Fruit fly (Drosophila melanogaster) whole organism, pupa: ENCODE measurements around the gene CG6271.

Experiments used
- CG10348 ChIP-seq: fragments of 200-800 bp; sonication (Bioruptor generic); IDR thresholded peaks from 2 replicates; pipeline ENCODE4 v1.3.6; 2022; ENCODE audit warnings: missing biosample characterization, missing genetic modification characterization
- CG12605 ChIP-seq: fragments of 200-800 bp; sonication (Bioruptor generic); IDR thresholded peaks from 2 replicates; pipeline ENCODE4 v1.3.6; 2022; ENCODE audit warnings: missing biosample characterization, missing genetic modification characterization
- CG13204 ChIP-seq: fragments of 200-800 bp; sonication (Bioruptor generic); optimal IDR thresholded peaks from 2 replicates; lab custom pipeline; 2018; ENCODE audit warnings: missing biosample characterization, mild to moderate bottlenecking, missing genetic modification characterization, moderate library complexity
- CG14655 ChIP-seq: fragments of 200-800 bp; sonication (Bioruptor generic); optimal IDR thresholded peaks from 3 replicates; lab custom pipeline; 2017; ENCODE audit warnings: mild to moderate bottlenecking, missing biosample characterization, missing genetic modification reagents, missing genetic modification characterization
- CG15710 ChIP-seq: fragments of 200-800 bp; sonication (Bioruptor generic); optimal IDR thresholded peaks from 2 replicates; lab custom pipeline; 2018; ENCODE audit warnings: missing biosample characterization, mild to moderate bottlenecking, missing genetic modification characterization, moderate library complexity
- CG17806 ChIP-seq: fragments of 200-800 bp; sonication (Bioruptor generic); optimal IDR thresholded peaks from 2 replicates; lab custom pipeline; 2018; ENCODE audit warnings: missing biosample characterization, mild to moderate bottlenecking, missing genetic modification characterization, moderate library complexity
- CG32121 ChIP-seq: fragments of 200-800 bp; sonication (Bioruptor generic); IDR thresholded peaks from 2 replicates; pipeline ENCODE4 v1.3.6; 2022; ENCODE audit warnings: missing biosample characterization, missing genetic modification characterization
- CG34367 ChIP-seq: fragments of 200-800 bp; sonication (Bioruptor generic); optimal IDR thresholded peaks from 2 replicates; lab custom pipeline; 2018; ENCODE audit warnings: missing biosample characterization, mild to moderate bottlenecking, missing genetic modification characterization
- CG4496 ChIP-seq: fragments of 200-800 bp; sonication (Bioruptor generic); IDR thresholded peaks from 3 replicates; pipeline ENCODE4 v1.3.6; 2022; ENCODE audit warnings: missing biosample characterization, missing genetic modification characterization
- CG8159 ChIP-seq: fragments of 200-800 bp; sonication (Bioruptor generic); optimal IDR thresholded peaks from 3 replicates; lab custom pipeline; 2018; ENCODE audit warnings: missing biosample characterization, mild to moderate bottlenecking, missing genetic modification characterization, moderate library complexity
- CG8301 ChIP-seq: fragments of 200-800 bp; sonication (Bioruptor generic); optimal IDR thresholded peaks from 2 replicates; lab custom pipeline; 2018; ENCODE audit warnings: missing biosample characterization, mild to moderate bottlenecking, missing genetic modification characterization
- CG9948 ChIP-seq: fragments of 200-800 bp; sonication (Bioruptor generic); optimal IDR thresholded peaks from 2 replicates; lab custom pipeline; 2018; ENCODE audit warnings: missing biosample characterization, mild to moderate bottlenecking, missing genetic modification characterization, moderate library complexity
- D1 ChIP-seq: fragments of 200-800 bp; sonication (Bioruptor generic); optimal IDR thresholded peaks from 2 replicates; lab custom pipeline; 2018; ENCODE audit warnings: missing biosample characterization, mild to moderate bottlenecking, missing genetic modification characterization, moderate library complexity
- EcR ChIP-seq: fragments of 200-800 bp; sonication (Bioruptor generic); optimal IDR thresholded peaks from 3 replicates; lab custom pipeline; 2019; ENCODE audit warnings: missing biosample characterization, missing genetic modification characterization, mild to moderate bottlenecking, moderate library complexity, missing genetic modification reagents
- Ets98B ChIP-seq: fragments of 200-800 bp; sonication (Bioruptor generic); IDR thresholded peaks from 2 replicates; pipeline ENCODE4 v1.3.6; 2022; ENCODE audit warnings: missing biosample characterization, missing genetic modification characterization
- Pif1A ChIP-seq: fragments of 200-800 bp; sonication (Bioruptor generic); optimal IDR thresholded peaks from 3 replicates; lab custom pipeline; 2016; ENCODE audit warnings: missing biosample characterization, missing genetic modification characterization
- Pif1B ChIP-seq: fragments of 200-800 bp; sonication (Bioruptor generic); optimal IDR thresholded peaks from 3 replicates; lab custom pipeline; 2016; ENCODE audit warnings: missing biosample characterization, missing genetic modification characterization
- Snoo ChIP-seq: fragments of 200-800 bp; sonication (Bioruptor generic); optimal IDR thresholded peaks from 3 replicates; lab custom pipeline; 2017; ENCODE audit warnings: missing biosample characterization, mild to moderate bottlenecking, missing genetic modification characterization, inconsistent platforms
- fd96Ca ChIP-seq: fragments of 200-800 bp; sonication (Bioruptor generic); IDR thresholded peaks from 3 replicates; pipeline ENCODE4 v1.3.6; 2022; ENCODE audit warnings: missing biosample characterization, missing genetic modification characterization
- gl ChIP-seq: fragments of 200-800 bp; sonication (Bioruptor generic); optimal IDR thresholded peaks from 2 replicates; lab custom pipeline; 2018; ENCODE audit warnings: missing biosample characterization, mild to moderate bottlenecking, missing genetic modification characterization
- rn ChIP-seq: fragments of 200-800 bp; sonication (Bioruptor generic); IDR thresholded peaks from 2 replicates; pipeline ENCODE4 v1.3.6; 2022; ENCODE audit warnings: missing biosample characterization, missing genetic modification characterization

The CG6271 gene

DNA sequence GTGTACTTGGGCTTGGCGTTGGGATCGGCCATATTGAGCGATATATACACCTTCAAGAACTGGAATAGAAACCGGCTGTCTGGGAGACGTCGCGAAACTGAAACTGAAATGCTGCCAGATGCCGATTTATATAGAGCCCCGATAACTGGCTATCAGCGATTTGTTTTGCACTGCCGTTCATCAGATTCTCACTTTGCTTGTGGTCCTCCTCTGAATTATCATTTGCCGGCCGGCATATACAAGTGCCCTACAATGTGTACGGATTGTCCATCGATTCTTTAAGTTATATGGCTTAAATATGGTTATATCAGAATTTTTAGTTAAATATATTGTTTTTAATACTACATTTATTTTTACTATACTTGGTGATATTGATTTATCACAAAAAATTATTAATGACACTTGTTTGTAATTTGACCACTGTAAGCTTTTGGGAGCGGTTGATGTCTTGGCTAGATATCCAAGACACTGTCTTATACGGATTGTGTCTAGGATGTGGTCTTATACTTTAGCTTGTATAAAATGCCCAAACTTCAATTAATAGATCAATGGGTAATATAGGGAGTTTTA is 37.4 kb downstream of the CG6271 start, which contains the start of gene CG31075:
Gene CG31075, minus strand, starts transcription at position 106 of the 570 bp plus-strand sequence.
- TF ChIP-seq Ets98B (GFP tag; lab: Robert Waterston, UW): peak; percentile 93
- peak; percentile 73 for TF ChIP-seq CG10348
- TF ChIP-seq CG15710: peak; percentile 85
- peak; percentile 91 for TF ChIP-seq CG32121 (GFP tag; lab: Robert Waterston, UW)
- peak; percentile 93 for TF ChIP-seq Pif1A
- peak; percentile 88 for TF ChIP-seq CG8301 (tag; lab: Kevin White, UChicago)
- TF ChIP-seq CG34367: peak; percentile 68
- TF ChIP-seq gl (tag; lab: Kevin White, UChicago): peak; percentile 73
- TF ChIP-seq CG9948 (tag; lab: Kevin White, UChicago): peak; percentile 87
- TF ChIP-seq Snoo (tag; lab: Kevin White, UChicago): peak; percentile 82
- TF ChIP-seq Pif1B (GFP tag; lab: Kevin White, UChicago): peak; percentile 90
- TF ChIP-seq CG4496 (GFP tag; lab: Robert Waterston, UW): peak; percentile 98
- TF ChIP-seq CG13204 (GFP tag; lab: Kevin White, UChicago): no peak
- TF ChIP-seq CG14655 (GFP tag; lab: Kevin White, UChicago): peak; percentile 86
- TF ChIP-seq CG8159: peak; percentile 94
- TF ChIP-seq D1 (tag; lab: Kevin White, UChicago): peak; percentile 84
- TF ChIP-seq CG17806 (tag; lab: Kevin White, UChicago): peak; percentile 95
- TF ChIP-seq CG12605 (GFP tag; lab: Robert Waterston, UW): peak; percentile 98
- peak; percentile 88 for TF ChIP-seq fd96Ca (GFP tag; lab: Robert Waterston, UW)
- TF ChIP-seq EcR: peak; percentile 60
- TF ChIP-seq rn (GFP tag; lab: Robert Waterston, UW): peak; percentile 77
- TF ChIP-seq, all 21 proteins: peak for 20

DNA sequence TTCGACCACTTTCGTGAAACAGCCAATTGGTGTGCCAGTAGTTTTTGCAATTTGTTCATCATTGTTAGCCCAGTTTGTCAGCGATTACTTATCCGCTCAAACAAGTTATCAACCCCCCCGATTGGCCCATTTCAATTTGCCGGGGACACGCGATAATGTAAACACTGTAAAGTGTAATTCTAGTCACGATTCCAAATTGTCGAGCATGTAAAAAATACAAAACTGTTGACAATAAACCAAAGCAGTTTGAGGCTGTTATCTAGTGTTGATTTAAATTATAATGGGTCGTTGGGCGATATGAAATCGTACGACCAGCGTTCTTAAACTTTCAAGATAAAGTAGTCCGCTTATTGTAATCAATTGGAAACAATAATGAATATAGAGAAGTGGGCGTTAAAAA is 38.5 kb downstream of the CG6271 start:
- no peak for TF ChIP-seq EcR
- TF ChIP-seq rn (GFP tag; lab: Robert Waterston, UW): no peak
- no peak for TF ChIP-seq fd96Ca (GFP tag; lab: Robert Waterston, UW)
- TF ChIP-seq CG13204 (GFP tag; lab: Kevin White, UChicago): no peak
- TF ChIP-seq CG9948 (tag; lab: Kevin White, UChicago): no peak
- no peak for TF ChIP-seq CG8301 (tag; lab: Kevin White, UChicago)
- no peak for TF ChIP-seq CG10348
- no peak for TF ChIP-seq CG8159
- TF ChIP-seq CG32121 (GFP tag; lab: Robert Waterston, UW): no peak
- no peak for TF ChIP-seq CG17806 (tag; lab: Kevin White, UChicago)
- TF ChIP-seq CG12605 (GFP tag; lab: Robert Waterston, UW): no peak
- no peak for TF ChIP-seq CG15710
- TF ChIP-seq Pif1A: no peak
- no peak for TF ChIP-seq gl (tag; lab: Kevin White, UChicago)
- no peak for TF ChIP-seq CG14655 (GFP tag; lab: Kevin White, UChicago)

DNA sequence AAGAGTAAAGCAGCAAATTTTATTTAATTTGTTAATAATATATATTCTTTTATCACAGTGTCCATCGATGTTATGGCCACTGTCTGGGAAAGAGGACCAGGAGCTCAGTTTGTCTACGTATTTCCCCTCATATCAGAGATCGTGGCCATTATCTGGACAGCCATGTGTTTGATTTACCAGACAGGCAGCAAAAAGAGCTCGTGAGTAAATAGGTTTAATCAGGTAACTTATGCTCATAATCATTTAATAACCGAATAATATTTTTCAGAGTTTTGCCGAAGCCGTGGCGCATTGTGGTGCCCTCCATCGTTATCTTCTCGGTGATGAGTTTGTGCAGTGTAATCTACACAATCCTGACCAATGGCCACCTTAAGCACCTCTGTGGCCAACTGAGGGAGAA is 41.5 kb downstream of the CG6271 start:
- TF ChIP-seq CG13204 (GFP tag; lab: Kevin White, UChicago): no peak
- no peak for TF ChIP-seq Ets98B (GFP tag; lab: Robert Waterston, UW)

DNA sequence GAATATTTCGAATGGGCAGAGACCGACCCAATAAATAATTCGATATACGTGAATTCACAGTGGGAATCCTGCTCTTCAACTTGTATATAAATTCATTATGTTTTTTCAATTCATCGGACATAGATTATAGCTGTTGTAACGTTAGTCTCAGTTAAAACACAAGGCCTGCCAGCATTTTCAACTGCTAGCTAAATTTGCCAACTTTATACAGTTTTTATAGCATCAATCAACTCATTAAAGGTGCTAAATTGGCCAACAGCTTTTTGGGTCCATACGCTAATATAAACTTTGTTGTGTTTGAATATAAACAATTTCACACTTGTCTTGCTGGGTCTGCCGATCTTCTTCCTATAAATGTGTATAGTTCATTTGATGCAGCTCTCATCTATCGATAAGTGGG is 43.8 kb downstream of the CG6271 start:
- TF ChIP-seq Snoo (tag; lab: Kevin White, UChicago) (no peak), CG17806 (tag; lab: Kevin White, UChicago) (no peak), gl (tag; lab: Kevin White, UChicago) (no peak), rn (GFP tag; lab: Robert Waterston, UW) (no peak), CG9948 (tag; lab: Kevin White, UChicago) (no peak), CG8159 (no peak), EcR (no peak), CG8301 (tag; lab: Kevin White, UChicago) (no peak), Pif1A (no peak), Pif1B (GFP tag; lab: Kevin White, UChicago) (no peak), CG13204 (GFP tag; lab: Kevin White, UChicago) (no peak), CG32121 (GFP tag; lab: Robert Waterston, UW) (no peak), fd96Ca (GFP tag; lab: Robert Waterston, UW) (no peak), D1 (tag; lab: Kevin White, UChicago) (no peak), CG15710 (no peak), CG12605 (GFP tag; lab: Robert Waterston, UW) (no peak), Ets98B (GFP tag; lab: Robert Waterston, UW) (no peak)

DNA sequence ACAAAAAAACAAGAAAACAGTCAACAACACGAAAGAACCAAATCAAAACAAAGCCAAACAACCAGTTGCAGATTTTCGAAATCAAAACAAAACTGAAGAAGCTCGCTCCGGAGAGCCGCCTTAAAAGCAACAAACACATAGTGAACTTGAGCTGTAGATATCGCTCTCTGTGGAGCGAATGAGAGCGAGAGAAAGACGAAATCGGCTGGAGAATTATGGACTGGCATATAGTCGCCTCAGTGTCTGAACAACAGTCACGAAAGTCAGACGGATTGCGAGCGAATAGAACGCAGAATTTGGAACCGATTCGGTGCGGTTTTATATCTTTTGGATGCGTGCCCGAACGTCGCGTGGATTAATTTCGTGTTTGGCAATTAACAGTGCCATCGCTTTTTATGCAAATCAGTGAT is 45.6 kb downstream of the CG6271 start:
- TF ChIP-seq Ets98B (GFP tag; lab: Robert Waterston, UW): peak; percentile 30; the same call in 1 of the 2 replicates
- no peak for TF ChIP-seq CG14655 (GFP tag; lab: Kevin White, UChicago)
- no peak for TF ChIP-seq Pif1B (GFP tag; lab: Kevin White, UChicago)
- TF ChIP-seq D1 (tag; lab: Kevin White, UChicago): no peak
- no peak for TF ChIP-seq Snoo (tag; lab: Kevin White, UChicago)
- TF ChIP-seq CG10348: no peak
- TF ChIP-seq CG15710: no peak
- TF ChIP-seq fd96Ca (GFP tag; lab: Robert Waterston, UW): no peak
- TF ChIP-seq CG34367: no peak
- TF ChIP-seq CG9948 (tag; lab: Kevin White, UChicago): no peak
- peak; percentile 59 for TF ChIP-seq CG12605 (GFP tag; lab: Robert Waterston, UW)
- TF ChIP-seq CG13204 (GFP tag; lab: Kevin White, UChicago): no peak
- no peak for TF ChIP-seq CG17806 (tag; lab: Kevin White, UChicago)
- 0 out of 2 replicates have a peak, but pooled peaks have one; percentile 17 for TF ChIP-seq CG32121 (GFP tag; lab: Robert Waterston, UW)
- no peak for TF ChIP-seq CG8159
- TF ChIP-seq EcR: peak; percentile 65
- TF ChIP-seq Pif1A: no peak
- no peak for TF ChIP-seq CG8301 (tag; lab: Kevin White, UChicago)
- TF ChIP-seq rn (GFP tag; lab: Robert Waterston, UW): no peak
- no peak for TF ChIP-seq gl (tag; lab: Kevin White, UChicago)
- TF ChIP-seq CG4496 (GFP tag; lab: Robert Waterston, UW): no peak
